Fruit fly (Drosophila melanogaster) whole organism: ENCODE results near the gene COX8.

Experiments used
- EcR ChIP-seq, 2 experiments: fragments of >200 bp; optimal IDR thresholded peaks; 2 replicates each; lab custom pipeline; 2017; ENCODE audit warnings: missing biosample characterization in 2 of 2, missing genetic modification characterization in 2 of 2, missing genetic modification reagents in 2 of 2
- usp ChIP-seq: fragments of >200 bp; optimal IDR thresholded peaks from 2 replicates; lab custom pipeline; 2017; ENCODE audit warnings: missing biosample characterization, missing genetic modification characterization, mixed read lengths

dm6 chr3L:21492723-21493316 lies 46.4 kb downstream of the COX8 start, which contains the start of the genes CG7202 and CG7519:
- TF ChIP-seq usp (GFP tag; lab: Kevin White, UChicago): no peak
- TF ChIP-seq EcR (GFP tag; optimal IDR thresholded peaks at IDR 0.05; lab: Kevin White, UChicago): no peak
